Fruit fly (Drosophila melanogaster) whole organism, embryonic: ENCODE results near the gene moody.

ENCODE experiments used
- CG10431 ChIP-seq: fragments of 200-800 bp; sonication (Bioruptor generic); optimal IDR thresholded peaks from 3 replicates; lab custom pipeline; 2018; ENCODE audit warnings: missing biosample characterization, mild to moderate bottlenecking, missing genetic modification characterization
- CG10979 ChIP-seq: fragments of 200-800 bp; sonication (Bioruptor generic); optimal IDR thresholded peaks from 2 replicates; lab custom pipeline; 2018; ENCODE audit warnings: missing biosample characterization, mild to moderate bottlenecking, missing genetic modification characterization, moderate library complexity
- CG11696 ChIP-seq: fragments of 200-800 bp; sonication (Bioruptor generic); IDR thresholded peaks from 2 replicates; pipeline ENCODE4 v1.3.6; 2022; ENCODE audit warnings: missing biosample characterization, missing genetic modification characterization
- CG12219 ChIP-seq: fragments of 200-800 bp; sonication (Bioruptor generic); optimal IDR thresholded peaks from 3 replicates; lab custom pipeline; 2018; ENCODE audit warnings: missing biosample characterization, mild to moderate bottlenecking, missing genetic modification characterization
- CG14710 ChIP-seq: fragments of 200-800 bp; sonication (Bioruptor generic); optimal IDR thresholded peaks from 3 replicates; lab custom pipeline; 2019; ENCODE audit warnings: missing biosample characterization, mild to moderate bottlenecking, missing genetic modification characterization, moderate library complexity
- CG14965 ChIP-seq: fragments of 200-800 bp; sonication (Bioruptor generic); optimal IDR thresholded peaks from 2 replicates; lab custom pipeline; 2016; ENCODE audit warnings: missing biosample characterization, missing genetic modification characterization, borderline replicate concordance
- CG17328 ChIP-seq: fragments of 200-800 bp; sonication (Bioruptor generic); IDR thresholded peaks from 2 replicates; pipeline ENCODE4 v1.3.6; 2022; ENCODE audit warnings: missing biosample characterization, missing genetic modification characterization
- CG17385 ChIP-seq: fragments of 200-800 bp; sonication (Bioruptor generic); optimal IDR thresholded peaks from 3 replicates; lab custom pipeline; 2018; ENCODE audit warnings: missing biosample characterization, mild to moderate bottlenecking, missing genetic modification characterization
- CG1832 ChIP-seq: fragments of 200-800 bp; sonication (Bioruptor generic); optimal IDR thresholded peaks from 2 replicates; lab custom pipeline; 2017; ENCODE audit warnings: missing biosample characterization, mild to moderate bottlenecking, missing genetic modification characterization, inconsistent platforms
- CG2116 ChIP-seq: fragments of 200-800 bp; sonication (Bioruptor generic); optimal IDR thresholded peaks from 3 replicates; lab custom pipeline; 2018; ENCODE audit warnings: missing biosample characterization, mild to moderate bottlenecking, missing genetic modification characterization
- CG30020 ChIP-seq: fragments of 200-800 bp; optimal IDR thresholded peaks from 2 replicates; lab custom pipeline; 2019; ENCODE audit warnings: missing biosample characterization, mild to moderate bottlenecking, missing genetic modification characterization, moderate library complexity
- CG31441 ChIP-seq: fragments of 200-800 bp; sonication (Bioruptor generic); IDR thresholded peaks from 2 replicates; pipeline ENCODE4 v1.3.6; 2022; ENCODE audit warnings: missing biosample characterization, missing genetic modification characterization
- CG3163 ChIP-seq: fragments of 200-800 bp; sonication (Bioruptor generic); optimal IDR thresholded peaks from 3 replicates; lab custom pipeline; 2016; ENCODE audit warnings: missing biosample characterization, missing genetic modification characterization
- CG32772 ChIP-seq: fragments of 200-800 bp; sonication (Bioruptor generic); IDR thresholded peaks from 2 replicates; pipeline ENCODE4 v1.3.6; 2022; ENCODE audit warnings: missing biosample characterization, missing genetic modification characterization
- CG3281 ChIP-seq: fragments of 200-800 bp; sonication (Bioruptor generic); optimal IDR thresholded peaks from 3 replicates; lab custom pipeline; 2017; ENCODE audit warnings: missing biosample characterization, mild to moderate bottlenecking, missing genetic modification characterization
- CG33557 ChIP-seq: fragments of 200-800 bp; sonication (Bioruptor generic); optimal IDR thresholded peaks from 2 replicates; lab custom pipeline; 2019; ENCODE audit warnings: missing biosample characterization, mild to moderate bottlenecking, missing genetic modification characterization, moderate library complexity
- CG34376 ChIP-seq: fragments of 200-800 bp; sonication (Bioruptor generic); optimal IDR thresholded peaks from 2 replicates; lab custom pipeline; 2018; ENCODE audit warnings: missing biosample characterization, mild to moderate bottlenecking, missing genetic modification characterization
- CG3847 ChIP-seq: fragments of 200-800 bp; sonication (Bioruptor generic); IDR thresholded peaks from 2 replicates; pipeline ENCODE4 v1.3.6; 2022; ENCODE audit warnings: missing biosample characterization, missing genetic modification characterization
- CG3995 ChIP-seq: fragments of 200-800 bp; sonication (Bioruptor generic); optimal IDR thresholded peaks from 3 replicates; lab custom pipeline; 2016; ENCODE audit warnings: missing biosample characterization, missing genetic modification characterization
- CG4360 ChIP-seq: fragments of 200-800 bp; sonication (Bioruptor generic); IDR thresholded peaks from 2 replicates; pipeline ENCODE4 v1.3.6; 2022; ENCODE audit warnings: missing biosample characterization, missing genetic modification characterization
- CG4707 ChIP-seq: fragments of 200-800 bp; sonication (Bioruptor generic); optimal IDR thresholded peaks from 2 replicates; lab custom pipeline; 2018; ENCODE audit warnings: missing biosample characterization, mild to moderate bottlenecking, missing genetic modification characterization, moderate library complexity
- CG5180 ChIP-seq: fragments of 200-800 bp; sonication (Bioruptor generic); optimal IDR thresholded peaks from 3 replicates; lab custom pipeline; 2017; ENCODE audit warnings: missing biosample characterization, missing genetic modification characterization, mild to moderate bottlenecking, moderate library complexity, missing genetic modification reagents
- CG6765 ChIP-seq: fragments of 200-800 bp; sonication (Bioruptor generic); optimal IDR thresholded peaks from 3 replicates; lab custom pipeline; 2017; ENCODE audit warnings: missing biosample characterization, mild to moderate bottlenecking, missing genetic modification characterization
- CG7745 ChIP-seq: fragments of 200-800 bp; sonication (Bioruptor generic); optimal IDR thresholded peaks from 2 replicates; lab custom pipeline; 2018; ENCODE audit warnings: missing biosample characterization, mild to moderate bottlenecking, missing genetic modification characterization, moderate library complexity
- CG8359 ChIP-seq: fragments of 200-800 bp; sonication (Bioruptor generic); optimal IDR thresholded peaks from 2 replicates; lab custom pipeline; 2017; ENCODE audit warnings: missing biosample characterization, mild to moderate bottlenecking, missing genetic modification characterization, borderline replicate concordance
- CG8944 ChIP-seq: fragments of 200-800 bp; sonication (Bioruptor generic); optimal IDR thresholded peaks from 3 replicates; lab custom pipeline; 2016; ENCODE audit warnings: missing biosample characterization, missing genetic modification characterization
- Camta ChIP-seq: fragments of 200-800 bp; sonication (Bioruptor generic); optimal IDR thresholded peaks from 2 replicates; lab custom pipeline; 2016; ENCODE audit warnings: missing biosample characterization, missing genetic modification characterization
- ERR ChIP-seq: fragments of 200-800 bp; sonication (Bioruptor generic); optimal IDR thresholded peaks from 2 replicates; lab custom pipeline; 2016; ENCODE audit warnings: missing biosample characterization, missing genetic modification characterization
- Ets97D ChIP-seq: fragments of 200-800 bp; sonication (Bioruptor generic); optimal IDR thresholded peaks from 3 replicates; lab custom pipeline; 2016; ENCODE audit warnings: missing biosample characterization, missing genetic modification characterization
- HHEX ChIP-seq: fragments of 200-800 bp; sonication (Bioruptor generic); optimal IDR thresholded peaks from 3 replicates; lab custom pipeline; 2017; ENCODE audit warnings: missing biosample characterization, mild to moderate bottlenecking, missing genetic modification characterization, missing genetic modification reagents
- Hmx ChIP-seq: fragments of 200-800 bp; sonication (Bioruptor generic); optimal IDR thresholded peaks from 2 replicates; lab custom pipeline; 2016; ENCODE audit warnings: missing biosample characterization, missing genetic modification characterization
- MESR4 ChIP-seq: fragments of 200-800 bp; sonication (Bioruptor generic); optimal IDR thresholded peaks from 2 replicates; lab custom pipeline; 2018; ENCODE audit warnings: missing biosample characterization, mild to moderate bottlenecking, missing genetic modification characterization, moderate library complexity
- MTF-1 ChIP-seq: fragments of 200-800 bp; sonication (Bioruptor generic); optimal IDR thresholded peaks from 2 replicates; lab custom pipeline; 2018; ENCODE audit warnings: missing biosample characterization, mild to moderate bottlenecking, missing genetic modification characterization, borderline replicate concordance
- Med ChIP-seq: fragments of 200-800 bp; sonication (Bioruptor generic); peaks from one replicate; lab custom pipeline; 2016; ENCODE audit warnings: missing biosample characterization, missing genetic modification characterization, mild to moderate bottlenecking, inconsistent platforms, moderate library complexity
- Sry-β ChIP-seq: fragments of 200-800 bp; sonication (Bioruptor generic); optimal IDR thresholded peaks from 2 replicates; lab custom pipeline; 2018; ENCODE audit warnings: missing biosample characterization, mild to moderate bottlenecking, missing genetic modification characterization, moderate library complexity
- Ssrp ChIP-seq: fragments of 200-800 bp; sonication (Bioruptor generic); optimal IDR thresholded peaks from 2 replicates; lab custom pipeline; 2018; ENCODE audit warnings: missing biosample characterization, mild to moderate bottlenecking, missing genetic modification characterization, moderate library complexity
- ab ChIP-seq: fragments of 200-800 bp; sonication (Bioruptor generic); optimal IDR thresholded peaks from 2 replicates; lab custom pipeline; 2016; ENCODE audit warnings: missing biosample characterization, missing genetic modification characterization
- cas ChIP-seq: fragments of 200-800 bp; sonication (Bioruptor generic); IDR thresholded peaks from 2 replicates; pipeline ENCODE4 v1.3.6; 2022; ENCODE audit warnings: missing biosample characterization, missing genetic modification characterization
- ci ChIP-seq: fragments of 200-800 bp; sonication (Bioruptor generic); IDR thresholded peaks from 3 replicates; pipeline ENCODE4 v1.3.6; 2022; ENCODE audit warnings: missing biosample characterization, missing genetic modification characterization
- ems ChIP-seq: fragments of 200-800 bp; sonication (Bioruptor generic); optimal IDR thresholded peaks from 3 replicates; lab custom pipeline; 2016; ENCODE audit warnings: missing biosample characterization, missing genetic modification characterization
- gce ChIP-seq: fragments of 200-800 bp; sonication (Bioruptor generic); IDR thresholded peaks from 3 replicates; pipeline ENCODE4 v1.3.6; 2022; ENCODE audit warnings: missing biosample characterization, missing genetic modification characterization
- gcm2 ChIP-seq: fragments of 200-800 bp; sonication (Bioruptor generic); optimal IDR thresholded peaks from 2 replicates; lab custom pipeline; 2016; ENCODE audit warnings: missing biosample characterization, missing genetic modification characterization
- hkb ChIP-seq, 2 experiments: fragments of 200-800 bp in 1 of 2; fragments of >200 bp in 1 of 2; sonication (Bioruptor generic) in 1 of 2; IDR thresholded peaks in 1 of 2; optimal IDR thresholded peaks in 1 of 2; 2 replicates each; pipeline versions ENCODE4 v1.3.6 to Lab custom; 2017 to 2022; ENCODE audit warnings: missing biosample characterization in 1 of 2, missing genetic modification characterization in 1 of 2
- insv ChIP-seq, 2 experiments: fragments of 200-800 bp; sonication (Bioruptor generic); optimal IDR thresholded peaks; 3 replicates each; lab custom pipeline; 2016 to 2018; ENCODE audit warnings: missing biosample characterization in 2 of 2, missing genetic modification characterization in 2 of 2
- lov ChIP-seq, 2 experiments: fragments of 200-800 bp in 1 of 2; fragments of >200 bp in 1 of 2; sonication (Bioruptor generic) in 1 of 2; IDR thresholded peaks in 1 of 2; optimal IDR thresholded peaks in 1 of 2; 2 replicates in 1 of 2; 3 replicates in 1 of 2; pipeline versions ENCODE4 v1.3.6 to Lab custom; 2017 to 2022; ENCODE audit warnings: missing biosample characterization in 1 of 2, missing genetic modification characterization in 1 of 2
- trh ChIP-seq: fragments of 200-800 bp; sonication (Bioruptor generic); optimal IDR thresholded peaks from 2 replicates; lab custom pipeline; 2016; ENCODE audit warnings: missing biosample characterization, missing genetic modification characterization
- vfl ChIP-seq: fragments of 200-800 bp; sonication (Bioruptor generic); optimal IDR thresholded peaks from 2 replicates; lab custom pipeline; 2016; ENCODE audit warnings: missing biosample characterization, missing genetic modification characterization

moody gene

DNA sequence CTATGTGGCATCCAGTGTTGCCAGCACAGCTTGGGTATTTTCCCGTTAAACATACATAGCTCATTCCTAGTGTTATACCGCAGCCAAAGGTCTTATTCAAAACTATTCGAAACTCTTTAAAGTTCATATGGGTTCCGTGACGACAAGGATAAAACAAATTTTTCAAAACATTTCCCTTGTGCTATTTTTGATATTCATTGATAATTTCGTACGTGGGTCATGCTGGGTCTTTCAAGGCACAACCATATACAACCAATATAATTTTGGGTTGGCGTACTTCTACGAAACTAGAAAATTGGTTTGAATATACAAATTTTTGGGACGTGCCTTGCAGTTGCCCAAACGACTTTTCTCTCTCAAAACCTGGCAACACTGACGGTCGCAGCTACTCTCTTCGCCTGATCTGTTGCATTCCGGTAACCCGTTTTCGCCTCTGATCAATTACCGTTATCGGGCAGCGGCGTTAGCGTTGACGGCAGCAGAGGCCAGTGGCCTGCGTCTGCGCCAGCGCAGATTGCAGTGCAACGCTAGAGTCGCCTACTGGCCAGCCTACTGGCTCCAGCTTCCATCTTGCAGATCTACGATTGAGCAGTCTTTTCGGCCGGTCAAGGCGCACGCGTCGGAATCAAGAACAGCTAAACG is 17.6 kb downstream of the moody start (continued):
- TF ChIP-seq CG30020 (tag; lab: Kevin White, UChicago) (no peak), CG17328 (GFP tag; lab: Robert Waterston, UW) (no peak), CG3163 (no peak), ab (GFP tag; lab: Kevin White, UChicago) (no peak), CG3847 (GFP tag; lab: Robert Waterston, UW) (no peak), Sry-β (GFP tag; lab: Kevin White, UChicago) (peak; percentile 80), CG8359 (GFP tag; lab: Kevin White, UChicago) (no peak), gcm2 (GFP tag; lab: Kevin White, UChicago) (no peak), CG7745 (tag; lab: Kevin White, UChicago) (no peak), insv (GFP tag; optimal IDR thresholded peaks at IDR 0.05; lab: Kevin White, UChicago) (no peak), CG3995 (no peak), ems (no peak), Ssrp (peak; percentile 14), CG33557 (GFP tag; lab: Kevin White, UChicago) (no peak)
- TF ChIP-seq, all 482 proteins: peak for 4

DNA sequence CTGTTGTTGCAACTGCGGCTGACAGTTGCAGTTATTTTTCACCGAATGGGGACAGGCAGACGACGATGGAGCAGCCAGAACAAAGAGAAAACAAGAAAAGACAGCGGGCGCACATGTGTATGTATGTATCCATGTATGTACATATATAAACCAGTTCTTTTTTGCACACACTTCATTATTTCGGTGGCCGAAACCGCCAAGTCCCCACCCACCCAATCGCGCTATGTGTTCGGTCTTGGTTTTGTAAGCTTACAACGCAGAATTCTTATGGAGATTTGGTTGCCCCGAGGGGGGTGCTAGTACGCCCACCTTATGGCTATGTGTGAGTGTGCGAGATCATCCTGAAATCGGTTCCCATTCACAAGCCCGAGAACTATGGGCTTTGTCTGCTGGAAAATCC is 18.6 kb downstream of the moody start:
- no peak for TF ChIP-seq Hmx (GFP tag; lab: Kevin White, UChicago)
- no peak for TF ChIP-seq CG10979
- no peak for TF ChIP-seq CG32772 (GFP tag; lab: Robert Waterston, UW)
- TF ChIP-seq CG5180 (GFP tag; lab: Kevin White, UChicago), result no peak
- no peak for TF ChIP-seq CG11696
- no peak for TF ChIP-seq ERR
- no peak for TF ChIP-seq CG14965
- TF ChIP-seq Sry-β (GFP tag; lab: Kevin White, UChicago), result no peak
- no peak for TF ChIP-seq hkb (optimal IDR thresholded peaks at IDR 0.05; lab: Kevin White, UChicago)
- TF ChIP-seq hkb (GFP tag; IDR thresholded peaks at IDR 0.05; lab: Robert Waterston, UW), result no peak
- TF ChIP-seq MESR4 (GFP tag; lab: Kevin White, UChicago), result no peak

DNA sequence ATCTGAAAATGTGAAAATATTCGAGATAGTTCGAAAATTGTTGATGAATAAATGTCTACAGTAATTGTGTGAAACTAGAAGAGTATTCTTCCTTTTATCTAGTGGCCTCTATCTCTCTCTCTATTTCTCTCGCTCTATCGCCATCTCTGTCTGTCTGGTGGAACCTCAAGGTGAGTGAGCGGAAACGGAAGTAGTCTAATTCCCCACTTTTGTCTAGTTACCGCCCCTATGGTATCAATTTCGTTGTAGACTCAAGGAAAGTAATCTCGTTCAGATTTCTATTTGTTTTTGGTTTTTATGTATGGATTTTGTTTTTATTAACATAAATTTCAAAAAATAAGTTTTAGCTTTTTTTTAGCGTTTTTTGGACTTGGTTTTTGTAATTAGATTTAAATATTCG is 25.1 kb downstream of the moody start:
- TF ChIP-seq CG3281 (GFP tag; lab: Kevin White, UChicago) (no peak), CG14710 (tag; lab: Kevin White, UChicago) (peak; percentile 12), Med (peak; percentile 51), CG17385 (peak; percentile 48), CG10431 (peak; percentile 39), CG1832 (GFP tag; lab: Kevin White, UChicago) (peak; percentile 30), CG4707 (peak; percentile 25), ci (GFP tag; lab: Robert Waterston, UW) (peak; percentile 50; the same call in 2 of the 3 replicates), vfl (GFP tag; lab: Kevin White, UChicago) (no peak), CG2116 (GFP tag; lab: Kevin White, UChicago) (peak; percentile 11), CG4360 (GFP tag; lab: Robert Waterston, UW) (no peak), Camta (GFP tag; lab: Kevin White, UChicago) (no peak), CG12219 (GFP tag; lab: Kevin White, UChicago) (peak; percentile 25), cas (no peak), HHEX (GFP tag; lab: Kevin White, UChicago) (peak; percentile 26), lov (optimal IDR thresholded peaks at IDR 0.05; lab: Kevin White, UChicago) (no peak), lov (GFP tag; IDR thresholded peaks at IDR 0.05; lab: Robert Waterston, UW) (no peak), gce (GFP tag; lab: Robert Waterston, UW) (0 out of 3 replicates have a peak, but pooled peaks have one; percentile 35), CG6765 (peak; percentile 10), CG34376 (GFP tag; lab: Kevin White, UChicago) (peak; percentile 32), CG33557 (GFP tag; lab: Kevin White, UChicago) (peak; percentile 33), CG8944 (GFP tag; lab: Kevin White, UChicago) (no peak), CG31441 (GFP tag; lab: Robert Waterston, UW) (no peak), Ets97D (GFP tag; lab: Kevin White, UChicago) (peak; percentile 91), MTF-1 (peak; percentile 53), trh (no peak)
